Fruit fly (Drosophila melanogaster) whole organism, pupa: Measurements from ENCODE around the gene CG33795.

Source experiments
- CG10348 ChIP-seq: fragments of 200-800 bp; sonication (Bioruptor generic); IDR thresholded peaks from 2 replicates; pipeline ENCODE4 v1.3.6; 2022; ENCODE audit warnings: missing biosample characterization, missing genetic modification characterization
- CG15710 ChIP-seq: fragments of 200-800 bp; sonication (Bioruptor generic); optimal IDR thresholded peaks from 2 replicates; lab custom pipeline; 2018; ENCODE audit warnings: missing biosample characterization, mild to moderate bottlenecking, missing genetic modification characterization, moderate library complexity
- CG8159 ChIP-seq: fragments of 200-800 bp; sonication (Bioruptor generic); optimal IDR thresholded peaks from 3 replicates; lab custom pipeline; 2018; ENCODE audit warnings: missing biosample characterization, mild to moderate bottlenecking, missing genetic modification characterization, moderate library complexity
- CG8301 ChIP-seq: fragments of 200-800 bp; sonication (Bioruptor generic); optimal IDR thresholded peaks from 2 replicates; lab custom pipeline; 2018; ENCODE audit warnings: missing biosample characterization, mild to moderate bottlenecking, missing genetic modification characterization
- Snoo ChIP-seq: fragments of 200-800 bp; sonication (Bioruptor generic); optimal IDR thresholded peaks from 3 replicates; lab custom pipeline; 2017; ENCODE audit warnings: missing biosample characterization, mild to moderate bottlenecking, missing genetic modification characterization, inconsistent platforms
- fd96Ca ChIP-seq: fragments of 200-800 bp; sonication (Bioruptor generic); IDR thresholded peaks from 3 replicates; pipeline ENCODE4 v1.3.6; 2022; ENCODE audit warnings: missing biosample characterization, missing genetic modification characterization
- gl ChIP-seq: fragments of 200-800 bp; sonication (Bioruptor generic); optimal IDR thresholded peaks from 2 replicates; lab custom pipeline; 2018; ENCODE audit warnings: missing biosample characterization, mild to moderate bottlenecking, missing genetic modification characterization
- rn ChIP-seq: fragments of 200-800 bp; sonication (Bioruptor generic); IDR thresholded peaks from 2 replicates; pipeline ENCODE4 v1.3.6; 2022; ENCODE audit warnings: missing biosample characterization, missing genetic modification characterization

dm6 chr3L:16197450-16197918, 26.3 kb upstream of the CG33795 start, which contains the start of gene CG33687:
- TF ChIP-seq fd96Ca (GFP tag; lab: Robert Waterston, UW) (no peak), CG8159 (tag; lab: Kevin White, UChicago) (no peak), rn (GFP tag; lab: Robert Waterston, UW) (no peak), gl (tag; lab: Kevin White, UChicago) (no peak), CG15710 (tag; lab: Kevin White, UChicago) (no peak), CG8301 (tag; lab: Kevin White, UChicago) (no peak), Snoo (tag; lab: Kevin White, UChicago) (no peak), CG10348 (GFP tag; lab: Robert Waterston, UW) (no peak)
